Worm (Caenorhabditis elegans) whole organism, L3 larva: ENCODE results near the gene pqn-68.

Experiments used
- R02D3.7 ChIP-seq: fragments of 150-350 bp; optimal IDR thresholded peaks from 2 replicates; lab custom pipeline; 2014; ENCODE audit warnings: missing biosample characterization, missing genetic modification characterization
- ZK546.5 ChIP-seq: sonication (generic microtip); optimal IDR thresholded peaks from 2 replicates; lab custom pipeline; 2017; ENCODE audit warnings: missing biosample characterization, missing genetic modification characterization
- ama-1 ChIP-seq: fragments of 150-350 bp; optimal IDR thresholded peaks from 2 replicates; lab custom pipeline; 2018
- ceh-16 ChIP-seq: sonication (generic microtip); optimal IDR thresholded peaks from 2 replicates; lab custom pipeline; 2017; ENCODE audit warnings: missing biosample characterization, missing genetic modification characterization
- ceh-9 ChIP-seq: sonication (generic microtip); optimal IDR thresholded peaks from 2 replicates; lab custom pipeline; 2018; ENCODE audit warnings: missing biosample characterization, missing genetic modification characterization
- daf-12 ChIP-seq: fragments of 150-350 bp; optimal IDR thresholded peaks from 2 replicates; lab custom pipeline; 2014; ENCODE audit warnings: missing biosample characterization, missing genetic modification reagents, missing genetic modification characterization
- egl-27 ChIP-seq: sonication (generic microtip); optimal IDR thresholded peaks from 4 replicates; lab custom pipeline; 2017; ENCODE audit warnings: missing biosample characterization, missing genetic modification reagents, missing genetic modification characterization
- egl-5 ChIP-seq: fragments of 150-350 bp; optimal IDR thresholded peaks from 2 replicates; lab custom pipeline; 2017; ENCODE audit warnings: missing biosample characterization, missing genetic modification reagents, missing genetic modification characterization, inconsistent platforms
- elt-2 ChIP-seq: sonication (generic microtip); optimal IDR thresholded peaks from 2 replicates; lab custom pipeline; 2016; ENCODE audit warnings: missing genetic modification reagents, mild to moderate bottlenecking, missing genetic modification characterization, missing compliant biosample characterization
- elt-3 ChIP-seq, 3 experiments: fragments of 150-350 bp in 1 of 3; sonication (generic microtip) in 2 of 3; optimal IDR thresholded peaks; 2 replicates in 2 of 3; 4 replicates in 1 of 3; lab custom pipeline; 2014 to 2017; ENCODE audit warnings: missing biosample characterization in 3 of 3, missing genetic modification characterization in 3 of 3
- eor-1 ChIP-seq, 2 experiments: fragments of 150-350 bp; optimal IDR thresholded peaks; 2 replicates each; lab custom pipeline; 2014 to 2018; ENCODE audit warnings: missing biosample characterization in 2 of 2, missing genetic modification characterization in 2 of 2
- fkh-10 ChIP-seq: sonication (generic microtip); optimal IDR thresholded peaks from 2 replicates; lab custom pipeline; 2017; ENCODE audit warnings: missing biosample characterization, missing genetic modification reagents, missing genetic modification characterization
- fkh-2 ChIP-seq: fragments of 150-350 bp; optimal IDR thresholded peaks from 2 replicates; lab custom pipeline; 2014; ENCODE audit warnings: missing biosample characterization, missing genetic modification reagents, missing genetic modification characterization
- hmg-11 ChIP-seq: sonication (generic microtip); optimal IDR thresholded peaks from 2 replicates; lab custom pipeline; 2016; ENCODE audit warnings: missing genetic modification characterization, missing compliant biosample characterization
- jun-1 ChIP-seq: fragments of 150-350 bp; optimal IDR thresholded peaks from 2 replicates; lab custom pipeline; 2014; ENCODE audit warnings: missing biosample characterization, missing genetic modification reagents, missing genetic modification characterization
- lin-15B ChIP-seq: fragments of 150-350 bp; optimal IDR thresholded peaks from 2 replicates; lab custom pipeline; 2014; ENCODE audit warnings: missing biosample characterization, missing genetic modification characterization
- lin-39 ChIP-seq: fragments of 150-350 bp; optimal IDR thresholded peaks from 2 replicates; lab custom pipeline; 2018; ENCODE audit warnings: missing biosample characterization, missing genetic modification reagents, missing genetic modification characterization
- lsy-12 ChIP-seq: sonication (generic microtip); optimal IDR thresholded peaks from 2 replicates; lab custom pipeline; 2016; ENCODE audit warnings: mild to moderate bottlenecking, missing genetic modification characterization, missing compliant biosample characterization
- mml-1 ChIP-seq: fragments of 150-350 bp; sonication (generic microtip); optimal IDR thresholded peaks from 3 replicates; lab custom pipeline; 2014; ENCODE audit warnings: missing biosample characterization, missing genetic modification characterization
- nfya-1 ChIP-seq: sonication (generic microtip); optimal IDR thresholded peaks from 2 replicates; lab custom pipeline; 2017; ENCODE audit warnings: missing genetic modification characterization, mild to moderate bottlenecking, missing compliant biosample characterization, antibody characterized with exemption, moderate library complexity; ENCODE audit not compliant: insufficient read depth
- nhr-11 ChIP-seq: fragments of 150-350 bp; optimal IDR thresholded peaks from 2 replicates; lab custom pipeline; 2014; ENCODE audit warnings: missing biosample characterization, missing genetic modification characterization
- nhr-12 ChIP-seq: fragments of 150-350 bp; optimal IDR thresholded peaks from 2 replicates; lab custom pipeline; 2014; ENCODE audit warnings: missing biosample characterization, missing genetic modification characterization
- nhr-23 ChIP-seq: fragments of 150-350 bp; optimal IDR thresholded peaks from 2 replicates; lab custom pipeline; 2014; ENCODE audit warnings: missing biosample characterization, missing genetic modification reagents, missing genetic modification characterization
- nhr-25 ChIP-seq: sonication (generic microtip); optimal IDR thresholded peaks from 2 replicates; lab custom pipeline; 2017; ENCODE audit warnings: missing biosample characterization, missing genetic modification characterization
- nhr-67 ChIP-seq: fragments of 150-350 bp; optimal IDR thresholded peaks from 2 replicates; lab custom pipeline; 2014; ENCODE audit warnings: missing biosample characterization, missing genetic modification characterization
- nhr-76 ChIP-seq: fragments of 150-350 bp; sonication (generic microtip); optimal IDR thresholded peaks from 5 replicates; lab custom pipeline; 2014; ENCODE audit warnings: missing biosample characterization, missing genetic modification characterization
- nhr-77 ChIP-seq: fragments of 150-350 bp; optimal IDR thresholded peaks from 2 replicates; lab custom pipeline; 2014; ENCODE audit warnings: missing biosample characterization, missing genetic modification characterization
- pha-4 ChIP-seq: fragments of 150-350 bp; optimal IDR thresholded peaks from 2 replicates; lab custom pipeline; 2014; ENCODE audit warnings: missing biosample characterization, missing genetic modification reagents, missing genetic modification characterization
- sea-2 ChIP-seq: fragments of 150-350 bp; sonication (generic microtip); optimal IDR thresholded peaks from 4 replicates; lab custom pipeline; 2014; ENCODE audit warnings: missing biosample characterization, missing genetic modification reagents, missing genetic modification characterization
- skn-1 ChIP-seq: fragments of 150-350 bp; optimal IDR thresholded peaks from 2 replicates; lab custom pipeline; 2014; ENCODE audit warnings: missing biosample characterization, missing genetic modification characterization
- snpc-4 ChIP-seq: fragments of 150-350 bp; optimal IDR thresholded peaks from 2 replicates; lab custom pipeline; 2014; ENCODE audit warnings: missing biosample characterization, missing genetic modification characterization
- tbx-2 ChIP-seq: sonication (generic microtip); optimal IDR thresholded peaks from 2 replicates; lab custom pipeline; 2016; ENCODE audit warnings: mild to moderate bottlenecking, missing genetic modification characterization, missing compliant biosample characterization
- unc-39 ChIP-seq: sonication (generic microtip); optimal IDR thresholded peaks from 4 replicates; lab custom pipeline; 2017; ENCODE audit warnings: missing biosample characterization, missing genetic modification characterization
- unc-62 ChIP-seq: fragments of 150-350 bp; sonication (generic microtip); optimal IDR thresholded peaks from 4 replicates; lab custom pipeline; 2014; ENCODE audit warnings: missing biosample characterization, missing genetic modification reagents, missing genetic modification characterization
- zag-1 ChIP-seq: fragments of 150-350 bp; optimal IDR thresholded peaks from 2 replicates; lab custom pipeline; 2014; ENCODE audit warnings: missing biosample characterization, missing genetic modification characterization
- ztf-11 ChIP-seq: fragments of 150-350 bp; optimal IDR thresholded peaks from 2 replicates; lab custom pipeline; 2014; ENCODE audit warnings: missing biosample characterization, missing genetic modification characterization
- ztf-4 ChIP-seq: fragments of 150-350 bp; optimal IDR thresholded peaks from 2 replicates; lab custom pipeline; 2014; ENCODE audit warnings: missing biosample characterization, missing genetic modification characterization

The pqn-68 gene

ce11 chrV:12954261-12954660 is 1.8 kb downstream of the pqn-68 start:
- no peak for TF ChIP-seq ama-1
- no peak for TF ChIP-seq unc-39 (tag; lab: Kevin White, UChicago)
- no peak for TF ChIP-seq nhr-76 (tag; lab: Kevin White, UChicago)
- no peak for TF ChIP-seq ceh-16 (tag; lab: Kevin White, UChicago)
- TF ChIP-seq jun-1 (tag; lab: Kevin White, UChicago) = no peak
- no peak for TF ChIP-seq unc-62
- TF ChIP-seq sea-2 (GFP tag; lab: Kevin White, UChicago) = no peak
- TF ChIP-seq hmg-11 (tag; lab: Kevin White, UChicago) = no peak
- TF ChIP-seq nhr-67 = no peak
- TF ChIP-seq elt-2 (tag; lab: Kevin White, UChicago) = no peak
- TF ChIP-seq ztf-11 (tag; lab: Kevin White, UChicago) = no peak
- no peak for TF ChIP-seq nhr-12 (tag; lab: Kevin White, UChicago)
- no peak for TF ChIP-seq fkh-10 (GFP tag; lab: Kevin White, UChicago)
- TF ChIP-seq elt-3 (tag; optimal IDR thresholded peaks at IDR 0.05; lab: Kevin White, UChicago) = no peak
- no peak for TF ChIP-seq daf-12 (tag; lab: Kevin White, UChicago)
- TF ChIP-seq egl-5 = no peak
- no peak for TF ChIP-seq lin-15B (tag; lab: Kevin White, UChicago)
- TF ChIP-seq skn-1 = no peak
- no peak for TF ChIP-seq ceh-9 (tag; lab: Kevin White, UChicago)
- no peak for TF ChIP-seq lin-39 (tag; lab: Kevin White, UChicago)

- TF ChIP-seq R02D3.7 (tag; lab: Kevin White, UChicago) (no peak), sea-2 (GFP tag; lab: Kevin White, UChicago) (no peak), nhr-25 (tag; lab: Kevin White, UChicago) (peak; percentile 57), egl-5 (no peak), nhr-76 (tag; lab: Kevin White, UChicago) (no peak), tbx-2 (tag; lab: Kevin White, UChicago) (no peak), egl-27 (tag; lab: Kevin White, UChicago) (no peak), nhr-77 (no peak), daf-12 (tag; lab: Kevin White, UChicago) (no peak), fkh-10 (GFP tag; lab: Kevin White, UChicago) (no peak), lsy-12 (no peak), nhr-23 (tag; lab: Kevin White, UChicago) (peak; percentile 21), lin-15B (tag; lab: Kevin White, UChicago) (no peak)
Measured at ce11 chrV:12961085-12961560, 8.7 kb downstream of the pqn-68 start, which contains the start of gene mpst-7. Gene mpst-7 (minus strand): TSS chrV:12961135.

ce11 chrV:12963192-12963591 is 10.8 kb downstream of the pqn-68 start, which contains the start of gene hrg-9:
Gene hrg-9 (minus strand): TSS chrV:12963343.
- peak; percentile 37 for TF ChIP-seq elt-2 (tag; lab: Kevin White, UChicago)
- TF ChIP-seq nhr-11 (tag; lab: Kevin White, UChicago) = no peak
- peak; percentile 55 for TF ChIP-seq pha-4

- TF ChIP-seq eor-1 (tag; optimal IDR thresholded peaks at IDR 0.05; lab: Kevin White, UChicago) (no peak), snpc-4 (tag; lab: Kevin White, UChicago) (no peak)
Measured at ce11 chrV:12964076-12964475, 11.6 kb downstream of the pqn-68 start, which contains the start of gene srd-35. Gene srd-35 (plus strand): TSS chrV:12964376.

ce11 chrV:12967110-12967509 is 14.7 kb downstream of the pqn-68 start, which contains the start of gene R186.3:
Gene R186.3 (minus strand): TSS chrV:12967210.
- TF ChIP-seq nfya-1 (no peak), zag-1 (tag; lab: Kevin White, UChicago) (no peak), lin-39 (tag; lab: Kevin White, UChicago) (no peak), sea-2 (GFP tag; lab: Kevin White, UChicago) (no peak), ZK546.5 (no peak), fkh-2 (tag; lab: Kevin White, UChicago) (no peak), nhr-77 (no peak), nhr-12 (tag; lab: Kevin White, UChicago) (no peak), nhr-67 (no peak), mml-1 (no peak), lin-15B (tag; lab: Kevin White, UChicago) (no peak), ztf-4 (tag; lab: Kevin White, UChicago) (no peak), ztf-11 (tag; lab: Kevin White, UChicago) (no peak), nhr-11 (tag; lab: Kevin White, UChicago) (no peak), jun-1 (tag; lab: Kevin White, UChicago) (no peak), snpc-4 (tag; lab: Kevin White, UChicago) (no peak)
